Fruit fly (Drosophila melanogaster): ENCODE measurements around the gene CG4891.

The CG4891 gene

dm6 chr2L:16094697-16095096 is at the start of gene CG4891:
TSS of gene CG4891 (plus strand) at chr2L:16094997.
- TF ChIP-seq insv (optimal IDR thresholded peaks at IDR 0.05) (no peak), Sin3A (optimal IDR thresholded peaks at IDR 0.05) (no peak)

- TF ChIP-seq ttk (optimal IDR thresholded peaks at IDR 0.05): no peak
Measured at dm6 chr2L:16049647-16050046, 45.1 kb upstream of the CG4891 start, which contains the start of gene beat-Ia. TSS of gene beat-Ia (plus strand) at chr2L:16049965.

dm6 chr2L:16133208-16133607 is 38.4 kb downstream of the CG4891 start, which contains the start of gene CG4892:
TSS of gene CG4892 (plus strand) at chr2L:16133508.
- no peak for TF ChIP-seq psq (optimal IDR thresholded peaks at IDR 0.05)
- no peak for TF ChIP-seq Myc (optimal IDR thresholded peaks at IDR 0.05)
- TF ChIP-seq Sin3A (optimal IDR thresholded peaks at IDR 0.05): no peak
- TF ChIP-seq h (optimal IDR thresholded peaks at IDR 0.05): no peak
- no peak for TF ChIP-seq ttk (optimal IDR thresholded peaks at IDR 0.05)
- no peak for TF ChIP-seq insv (optimal IDR thresholded peaks at IDR 0.05)

dm6 chr2L:16135172-16135571 is 40.4 kb downstream of the CG4891 start, which contains the start of gene CG34168:
TSS of gene CG34168 (minus strand) at chr2L:16135272.
- TF ChIP-seq ttk (optimal IDR thresholded peaks at IDR 0.05): no peak
- TF ChIP-seq Sin3A (optimal IDR thresholded peaks at IDR 0.05): no peak
- no peak for TF ChIP-seq insv (optimal IDR thresholded peaks at IDR 0.05)
- no peak for TF ChIP-seq Myc (optimal IDR thresholded peaks at IDR 0.05)
- TF ChIP-seq psq (optimal IDR thresholded peaks at IDR 0.05): no peak
- TF ChIP-seq h (optimal IDR thresholded peaks at IDR 0.05): no peak

Measured in Kc167 (cell line).